Worm (Caenorhabditis elegans) whole organism, mixed stage, embryonic: ENCODE data around the gene nifk-1.

Experiments
- M03D4.4 ChIP-seq: sonication (generic microtip); optimal IDR thresholded peaks from 2 replicates; lab custom pipeline; 2017; ENCODE audit warnings: mild to moderate bottlenecking, missing genetic modification characterization, missing compliant biosample characterization
- bed-3 ChIP-seq: fragments of 200-800 bp; sonication (Bioruptor generic); optimal IDR thresholded peaks from 3 replicates; lab custom pipeline; 2018; ENCODE audit warnings: mild to moderate bottlenecking, missing genetic modification characterization, moderate library complexity, missing compliant biosample characterization
- blmp-1 ChIP-seq: fragments of 150-350 bp; optimal IDR thresholded peaks from 2 replicates; lab custom pipeline; 2014; ENCODE audit warnings: missing biosample characterization, missing genetic modification characterization
- ceh-39 ChIP-seq: fragments of 150-350 bp; optimal IDR thresholded peaks from 2 replicates; lab custom pipeline; 2014; ENCODE audit warnings: missing biosample characterization, missing genetic modification characterization
- ceh-43 ChIP-seq: fragments of 200-800 bp; sonication (Bioruptor generic); optimal IDR thresholded peaks from 2 replicates; lab custom pipeline; 2018; ENCODE audit warnings: mild to moderate bottlenecking, missing genetic modification characterization, moderate library complexity, missing compliant biosample characterization
- ceh-83 ChIP-seq: fragments of 200-800 bp; sonication (Bioruptor generic); optimal IDR thresholded peaks from 2 replicates; lab custom pipeline; 2018; ENCODE audit warnings: mild to moderate bottlenecking, missing genetic modification characterization, missing compliant biosample characterization
- ces-1 ChIP-seq: fragments of 150-350 bp; optimal IDR thresholded peaks from 2 replicates; lab custom pipeline; 2014; ENCODE audit warnings: missing biosample characterization, missing genetic modification reagents, missing genetic modification characterization
- cnd-1 ChIP-seq: fragments of 200-800 bp; sonication (Bioruptor generic); optimal IDR thresholded peaks from 2 replicates; lab custom pipeline; 2018; ENCODE audit warnings: mild to moderate bottlenecking, missing genetic modification characterization, missing compliant biosample characterization
- drap-1 ChIP-seq: fragments of 200-800 bp; sonication (Bioruptor generic); optimal IDR thresholded peaks from 3 replicates; lab custom pipeline; 2018; ENCODE audit warnings: mild to moderate bottlenecking, missing genetic modification characterization, missing compliant biosample characterization
- elt-1 ChIP-seq: sonication (generic microtip); optimal IDR thresholded peaks from 2 replicates; lab custom pipeline; 2017; ENCODE audit warnings: missing genetic modification characterization, mild to moderate bottlenecking, missing compliant biosample characterization, antibody characterized with exemption, moderate library complexity, borderline replicate concordance; ENCODE audit not compliant: insufficient read depth
- elt-3 ChIP-seq: fragments of 150-350 bp; optimal IDR thresholded peaks from 2 replicates; lab custom pipeline; 2014; ENCODE audit warnings: missing biosample characterization, missing genetic modification characterization
- flh-1 ChIP-seq: fragments of 200-800 bp; sonication (Bioruptor generic); optimal IDR thresholded peaks from 2 replicates; lab custom pipeline; 2018; ENCODE audit warnings: mild to moderate bottlenecking, missing genetic modification characterization, moderate library complexity, missing compliant biosample characterization
- ham-2 ChIP-seq: fragments of 200-800 bp; sonication (Bioruptor generic); optimal IDR thresholded peaks from 2 replicates; lab custom pipeline; 2018; ENCODE audit warnings: mild to moderate bottlenecking, missing genetic modification characterization, missing compliant biosample characterization
- hlh-1 ChIP-seq: fragments of 150-350 bp; optimal IDR thresholded peaks from 2 replicates; lab custom pipeline; 2014; ENCODE audit warnings: missing biosample characterization, missing genetic modification reagents, missing genetic modification characterization
- lin-13 ChIP-seq: fragments of 150-350 bp; optimal IDR thresholded peaks from 2 replicates; lab custom pipeline; 2014; ENCODE audit warnings: missing biosample characterization, missing genetic modification characterization
- lin-32 ChIP-seq: fragments of 200-800 bp; sonication (Bioruptor generic); optimal IDR thresholded peaks from 2 replicates; lab custom pipeline; 2018; ENCODE audit warnings: mild to moderate bottlenecking, missing genetic modification characterization, missing compliant biosample characterization
- lsy-2 ChIP-seq: fragments of 150-350 bp; optimal IDR thresholded peaks from 2 replicates; lab custom pipeline; 2014; ENCODE audit warnings: missing biosample characterization, missing genetic modification characterization
- mab-5 ChIP-seq: fragments of 150-350 bp; optimal IDR thresholded peaks from 2 replicates; lab custom pipeline; 2014; ENCODE audit warnings: missing biosample characterization, missing genetic modification characterization
- mep-1 ChIP-seq: fragments of 150-350 bp; optimal IDR thresholded peaks from 2 replicates; lab custom pipeline; 2017; ENCODE audit warnings: missing biosample characterization, missing genetic modification reagents, missing genetic modification characterization, inconsistent platforms
- mls-2 ChIP-seq: sonication (generic microtip); optimal IDR thresholded peaks from 2 replicates; lab custom pipeline; 2016; ENCODE audit warnings: mild to moderate bottlenecking, missing genetic modification characterization, moderate library complexity, missing compliant biosample characterization
- nhr-12 ChIP-seq: fragments of 150-350 bp; optimal IDR thresholded peaks from 2 replicates; lab custom pipeline; 2014; ENCODE audit warnings: missing biosample characterization, missing genetic modification characterization
- nhr-2 ChIP-seq: fragments of 150-350 bp; optimal IDR thresholded peaks from 2 replicates; lab custom pipeline; 2014; ENCODE audit warnings: missing biosample characterization, missing genetic modification characterization
- nhr-237 ChIP-seq: fragments of 150-350 bp; optimal IDR thresholded peaks from 2 replicates; lab custom pipeline; 2014; ENCODE audit warnings: missing biosample characterization, missing genetic modification characterization
- nhr-28 ChIP-seq: fragments of 150-350 bp; optimal IDR thresholded peaks from 2 replicates; lab custom pipeline; 2014; ENCODE audit warnings: missing biosample characterization, missing genetic modification characterization
- nhr-76 ChIP-seq: sonication (generic microtip); optimal IDR thresholded peaks from 2 replicates; lab custom pipeline; 2017; ENCODE audit warnings: missing biosample characterization, missing genetic modification characterization
- pha-4 ChIP-seq: fragments of 150-350 bp; optimal IDR thresholded peaks from 2 replicates; lab custom pipeline; 2018; ENCODE audit warnings: missing biosample characterization, missing genetic modification reagents, missing genetic modification characterization
- sem-2 ChIP-seq: fragments of 200-800 bp; sonication (Bioruptor generic); optimal IDR thresholded peaks from 2 replicates; lab custom pipeline; 2018; ENCODE audit warnings: mild to moderate bottlenecking, missing genetic modification characterization, missing compliant biosample characterization
- snpc-4 ChIP-seq: fragments of 150-350 bp; optimal IDR thresholded peaks from 2 replicates; lab custom pipeline; 2014; ENCODE audit warnings: missing biosample characterization, missing genetic modification characterization
- sptf-1 ChIP-seq: sonication (generic microtip); optimal IDR thresholded peaks from 2 replicates; lab custom pipeline; 2017; ENCODE audit warnings: mild to moderate bottlenecking, missing genetic modification characterization, moderate library complexity, missing compliant biosample characterization
- tbx-8 ChIP-seq: fragments of 200-800 bp; sonication (Bioruptor generic); optimal IDR thresholded peaks from 2 replicates; lab custom pipeline; 2018; ENCODE audit warnings: mild to moderate bottlenecking, missing genetic modification characterization, moderate library complexity, missing compliant biosample characterization
- unc-120 ChIP-seq: sonication (generic microtip); optimal IDR thresholded peaks from 2 replicates; lab custom pipeline; 2017; ENCODE audit warnings: missing genetic modification characterization, missing compliant biosample characterization; ENCODE audit not compliant: poor library complexity, severe bottlenecking
- unc-39 ChIP-seq: fragments of 150-350 bp; optimal IDR thresholded peaks from 2 replicates; lab custom pipeline; 2014; ENCODE audit warnings: missing biosample characterization, missing genetic modification characterization
- unc-62 ChIP-seq: fragments of 150-350 bp; optimal IDR thresholded peaks from 2 replicates; lab custom pipeline; 2014; ENCODE audit warnings: missing biosample characterization, missing genetic modification reagents, missing genetic modification characterization
- zip-8 ChIP-seq: fragments of 150-350 bp; optimal IDR thresholded peaks from 2 replicates; lab custom pipeline; 2014; ENCODE audit warnings: missing biosample characterization, missing genetic modification characterization
- ztf-11 ChIP-seq: fragments of 150-350 bp; optimal IDR thresholded peaks from 2 replicates; lab custom pipeline; 2014; ENCODE audit warnings: missing biosample characterization, missing genetic modification characterization

nifk-1 gene

DNA sequence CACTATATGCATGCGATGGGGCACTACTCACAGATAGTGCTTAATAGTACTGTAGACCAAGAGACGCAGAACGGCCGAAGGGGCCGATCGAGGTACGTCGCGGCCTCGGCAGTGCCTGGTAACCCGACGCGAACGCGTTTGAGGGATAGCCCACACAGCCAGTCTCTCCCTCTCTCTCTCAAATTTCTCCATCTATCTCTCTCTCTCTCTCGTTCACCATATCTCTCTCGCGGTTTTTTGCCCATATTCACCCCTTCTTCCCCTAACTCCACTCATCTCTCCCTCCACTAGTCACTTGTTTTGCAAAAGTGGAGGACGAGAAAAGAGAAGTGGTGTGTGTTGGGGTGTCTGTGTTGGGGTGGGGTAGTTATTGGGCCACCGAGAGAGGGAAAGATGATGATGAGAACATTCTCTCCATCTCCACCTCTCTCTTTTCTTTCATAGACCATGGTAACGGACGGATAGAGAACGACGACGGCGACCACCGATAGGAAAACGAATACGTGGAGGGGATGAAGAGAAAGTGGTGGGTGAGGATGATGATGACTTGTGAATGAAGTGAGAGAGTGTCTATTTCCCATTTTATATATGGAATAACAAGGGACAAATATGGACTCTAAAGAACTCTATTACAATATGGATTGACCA, 26.2 kb downstream of the nifk-1 start:
- TF ChIP-seq tbx-8 (no peak), blmp-1 (tag; lab: Kevin White, UChicago) (no peak), nhr-28 (no peak), lin-13 (tag; lab: Kevin White, UChicago) (peak; percentile 54), ceh-43 (GFP tag; lab: Kevin White, UChicago) (peak; percentile 40), sem-2 (no peak), M03D4.4 (tag; lab: Kevin White, UChicago) (peak; percentile 38), elt-1 (tag; lab: Kevin White, UChicago) (no peak), nhr-237 (tag; lab: Kevin White, UChicago) (no peak), mep-1 (tag; lab: Kevin White, UChicago) (peak; percentile 41), nhr-76 (tag; lab: Kevin White, UChicago) (no peak), drap-1 (peak; percentile 53), zip-8 (no peak), elt-3 (tag; lab: Kevin White, UChicago) (no peak), ztf-11 (tag; lab: Kevin White, UChicago) (no peak), ham-2 (GFP tag; lab: Kevin White, UChicago) (peak; percentile 62), hlh-1 (tag; lab: Kevin White, UChicago) (peak; percentile 84), mab-5 (no peak), flh-1 (no peak), sptf-1 (tag; lab: Kevin White, UChicago) (peak; percentile 42), lsy-2 (tag; lab: Kevin White, UChicago) (peak; percentile 41), bed-3 (no peak), unc-39 (tag; lab: Kevin White, UChicago) (no peak), ces-1 (GFP tag; lab: Kevin White, UChicago) (peak; percentile 55), snpc-4 (tag; lab: Kevin White, UChicago) (no peak), nhr-2 (tag; lab: Kevin White, UChicago) (no peak), unc-120 (tag; lab: Kevin White, UChicago) (peak; percentile 96), mls-2 (no peak), unc-62 (GFP tag; lab: Kevin White, UChicago) (peak; percentile 73), nhr-12 (tag; lab: Kevin White, UChicago) (peak; percentile 1), ceh-83 (GFP tag; lab: Kevin White, UChicago) (no peak), ceh-39 (tag; lab: Kevin White, UChicago) (peak; percentile 3), pha-4 (tag; lab: Kevin White, UChicago) (peak; percentile 27), cnd-1 (tag; lab: Kevin White, UChicago) (peak; percentile 47), lin-32 (GFP tag; lab: Kevin White, UChicago) (no peak)

DNA sequence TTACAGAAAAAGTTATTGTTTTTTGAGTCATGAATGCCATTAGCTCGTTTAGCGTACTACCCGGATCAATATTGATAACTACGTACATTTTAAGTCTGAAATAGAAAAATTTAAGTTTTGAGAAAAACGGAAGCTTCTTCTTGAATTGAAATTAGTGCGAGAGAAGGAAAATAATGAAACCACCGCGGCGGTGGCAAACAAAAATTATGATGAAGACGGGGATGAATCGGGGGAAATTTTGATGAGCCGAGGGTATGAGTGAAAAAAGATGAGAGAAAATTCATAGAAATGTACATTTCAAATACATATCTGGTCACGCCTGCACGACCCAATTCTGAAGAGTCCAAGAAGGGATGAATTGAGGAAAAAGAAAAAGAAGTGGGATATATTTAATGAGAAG, 27.8 kb downstream of the nifk-1 start, which contains the start of gene T23F11.4:
TSS of gene T23F11.4 (minus strand) at position 101 of the 400 bp plus-strand sequence.
- TF ChIP-seq ceh-43 (GFP tag; lab: Kevin White, UChicago) (no peak), pha-4 (tag; lab: Kevin White, UChicago) (no peak), ces-1 (GFP tag; lab: Kevin White, UChicago) (no peak), mab-5 (no peak), ztf-11 (tag; lab: Kevin White, UChicago) (no peak), ceh-39 (tag; lab: Kevin White, UChicago) (no peak), bed-3 (no peak), hlh-1 (tag; lab: Kevin White, UChicago) (no peak)

DNA sequence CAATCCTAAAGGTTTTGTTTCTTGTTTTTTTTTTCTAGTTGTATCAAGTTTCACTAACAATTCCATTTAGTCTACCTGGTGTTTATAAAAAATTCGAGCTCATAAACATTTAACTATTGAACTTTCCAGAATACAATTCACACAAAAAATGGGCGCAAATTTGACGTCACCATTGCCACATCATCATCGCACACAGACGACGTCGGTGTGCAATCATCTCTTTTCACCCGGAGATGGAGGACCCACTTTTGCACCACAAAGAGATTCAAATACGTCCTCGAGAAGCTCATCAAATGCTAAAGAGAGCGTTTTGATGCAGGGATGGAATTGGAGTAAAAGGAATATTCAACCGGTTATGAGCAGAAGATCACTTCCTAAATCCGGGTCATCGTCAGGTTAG, 33.7 kb downstream of the nifk-1 start:
- no peak for TF ChIP-seq flh-1
- no peak for TF ChIP-seq drap-1
- TF ChIP-seq unc-39 (tag; lab: Kevin White, UChicago) = no peak
- TF ChIP-seq ham-2 (GFP tag; lab: Kevin White, UChicago) = no peak
- no peak for TF ChIP-seq nhr-2 (tag; lab: Kevin White, UChicago)
- no peak for TF ChIP-seq M03D4.4 (tag; lab: Kevin White, UChicago)
- TF ChIP-seq unc-62 (GFP tag; lab: Kevin White, UChicago) = no peak
- no peak for TF ChIP-seq ztf-11 (tag; lab: Kevin White, UChicago)
- TF ChIP-seq ceh-43 (GFP tag; lab: Kevin White, UChicago) = no peak
- TF ChIP-seq blmp-1 (tag; lab: Kevin White, UChicago) = no peak
- no peak for TF ChIP-seq snpc-4 (tag; lab: Kevin White, UChicago)
- TF ChIP-seq nhr-237 (tag; lab: Kevin White, UChicago) = no peak
- TF ChIP-seq sptf-1 (tag; lab: Kevin White, UChicago) = no peak
- TF ChIP-seq elt-1 (tag; lab: Kevin White, UChicago) = no peak
- TF ChIP-seq elt-3 (tag; lab: Kevin White, UChicago) = no peak
